Fruit fly (Drosophila melanogaster) Kc167 (cell line): ENCODE data around the gene CG6951.

ENCODE experiments used
- Sin3A ChIP-seq: fragments of >200 bp; optimal IDR thresholded peaks from 2 replicates; lab custom pipeline; 2018; ENCODE audit warnings: missing external identifiers
- psq ChIP-seq: fragments of >200 bp; optimal IDR thresholded peaks from 2 replicates; lab custom pipeline; 2017; ENCODE audit warnings: missing external identifiers

DNA sequence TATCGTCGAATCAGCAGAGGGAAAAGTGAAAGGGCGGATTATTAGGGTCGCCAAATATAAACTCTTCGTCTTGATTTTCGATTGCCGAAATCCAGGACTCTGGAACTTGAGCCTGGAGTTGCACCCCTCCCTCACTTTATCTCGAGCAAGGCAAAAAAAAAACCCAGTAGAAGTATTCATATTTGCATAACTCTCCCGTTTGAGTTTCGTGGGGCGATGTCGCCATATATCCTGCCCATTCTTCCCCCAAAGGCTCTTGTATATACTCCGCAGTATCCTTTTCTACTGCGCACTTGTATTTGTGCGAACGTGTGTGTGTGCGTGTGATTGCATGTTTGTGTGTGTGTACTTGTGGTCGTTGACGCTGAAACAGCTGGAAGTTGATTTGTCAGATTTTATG is 46.0 kb downstream of the CG6951 start:
- no peak for TF ChIP-seq psq (lab: Kevin White, UChicago)
- TF ChIP-seq Sin3A = no peak
